Fruit fly (Drosophila melanogaster): ENCODE results near the gene Cyp9f2.

dm6 chr3R:12384274-12384673 is 21.6 kb downstream of the Cyp9f2 start:
- TF ChIP-seq CG8478 (optimal IDR thresholded peaks at IDR 0.05) (no peak), CTCF (optimal IDR thresholded peaks at IDR 0.05) (no peak)
